Worm (Caenorhabditis elegans) whole organism, dauer: ENCODE data around the gene parp-2.

Experiments used
- unc-62 ChIP-seq: sonication (generic microtip); optimal IDR thresholded peaks from 2 replicates; lab custom pipeline; 2017; ENCODE audit warnings: missing biosample characterization, missing genetic modification reagents, missing genetic modification characterization

parp-2 gene

DNA sequence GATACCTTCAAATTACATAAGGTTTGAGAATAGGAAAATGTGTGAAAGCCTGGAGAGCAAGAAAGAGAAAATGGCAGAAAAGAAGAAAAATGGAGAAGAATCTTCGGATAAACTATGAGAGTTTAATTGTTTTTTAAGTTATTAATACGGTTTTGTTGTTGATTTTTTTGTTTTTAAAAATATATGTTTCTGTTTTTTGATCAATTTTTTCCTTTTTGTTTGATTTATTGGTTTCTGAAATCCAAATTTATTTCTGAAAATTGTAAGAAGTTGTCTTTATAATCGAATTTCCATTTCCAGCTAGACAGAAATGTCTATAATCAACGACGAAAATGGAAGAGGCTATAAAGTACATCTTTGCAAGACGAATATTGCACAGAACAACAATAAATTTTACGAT is at the start of gene parp-2:
TSS of gene parp-2 (plus strand) at position 301 of the 400 bp plus-strand sequence.
- TF ChIP-seq unc-62 (GFP tag; lab: Kevin White, UChicago): no peak

DNA sequence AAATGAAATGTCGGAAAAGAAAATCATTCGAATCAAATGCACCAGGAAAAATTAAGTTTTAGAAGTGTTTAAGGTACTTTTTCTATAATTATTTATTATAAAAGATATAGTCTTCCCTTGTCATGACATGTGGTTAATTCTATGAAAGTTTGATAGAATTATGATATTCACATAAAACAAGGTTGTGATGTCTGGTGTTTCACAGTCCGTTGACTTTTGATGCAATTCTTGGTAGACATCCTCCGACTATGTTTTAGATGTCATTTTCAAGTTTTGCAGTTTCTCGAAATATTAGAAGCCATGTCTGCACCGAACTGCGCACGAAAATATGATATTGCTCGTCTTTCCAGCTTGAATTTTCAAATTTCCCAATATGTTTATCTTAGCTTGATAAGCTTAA is 48.5 kb upstream of the parp-2 start, which contains the start of gene sra-7:
TSS of gene sra-7 (plus strand) at position 301 of the 400 bp plus-strand sequence.
- TF ChIP-seq unc-62 (GFP tag; lab: Kevin White, UChicago): no peak

DNA sequence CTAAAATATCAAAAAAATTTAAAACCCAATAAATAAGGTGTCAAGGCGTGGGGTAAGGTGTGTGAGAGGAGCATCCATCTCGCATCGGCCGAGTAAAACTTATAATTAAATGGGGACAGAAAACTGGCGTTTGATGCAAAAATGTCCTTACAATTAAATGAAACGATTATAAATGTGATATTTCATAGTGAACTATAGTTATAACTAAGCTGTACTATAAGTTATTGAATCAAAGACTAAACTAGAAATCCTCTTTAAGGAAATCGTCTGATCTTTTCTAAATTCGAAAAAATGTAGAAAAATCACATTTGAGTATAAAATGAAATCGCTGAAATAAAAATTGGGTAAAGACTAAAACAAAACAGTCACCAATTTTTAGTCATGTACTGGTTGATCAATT is 42.1 kb upstream of the parp-2 start, which contains the start of gene sra-6:
TSS of gene sra-6 (minus strand) at position 101 of the 400 bp plus-strand sequence.
- no peak for TF ChIP-seq unc-62 (GFP tag; lab: Kevin White, UChicago)

DNA sequence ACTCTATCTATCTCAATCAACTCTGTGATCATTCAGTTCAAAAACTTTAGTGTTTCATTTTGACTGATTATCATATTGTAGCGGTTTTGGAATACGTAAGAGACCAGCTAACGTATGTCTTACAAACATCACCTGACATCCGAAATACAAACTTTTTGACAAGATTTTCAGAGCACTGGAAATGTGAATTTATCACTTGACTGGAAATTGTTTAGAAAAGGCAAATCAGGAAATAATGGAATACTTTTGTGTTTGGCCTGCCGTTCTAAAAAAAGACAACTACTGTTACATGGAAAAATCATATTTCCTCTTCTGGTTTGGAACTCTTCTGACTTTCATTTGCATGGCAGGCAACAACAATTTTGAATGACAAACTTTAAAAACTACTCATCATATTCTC is 41.3 kb upstream of the parp-2 start, which contains the start of gene F35H8.12:
TSS of gene F35H8.12 (plus strand) at position 301 of the 400 bp plus-strand sequence.
- TF ChIP-seq unc-62 (GFP tag; lab: Kevin White, UChicago): no peak

DNA sequence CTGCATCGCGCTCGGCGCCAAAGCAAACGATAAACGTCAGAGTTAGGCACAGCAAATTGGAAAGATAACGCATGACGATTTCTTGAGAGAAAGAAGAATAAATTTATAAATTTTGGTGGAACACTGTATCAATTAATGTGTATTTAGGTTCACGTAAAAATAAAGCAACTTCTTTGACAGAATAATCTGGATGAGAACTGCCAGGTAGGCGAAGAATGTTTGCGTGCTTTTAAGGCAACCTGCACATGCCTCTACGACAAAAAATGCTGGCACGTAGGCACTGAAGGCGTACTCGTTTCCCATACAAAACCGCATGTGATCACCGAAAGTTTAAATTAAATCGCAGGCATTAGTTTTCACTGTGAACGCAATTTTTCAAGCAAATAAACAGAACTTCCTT is 39.7 kb upstream of the parp-2 start, which contains the start of gene F35H8.1:
TSS of gene F35H8.1 (minus strand) at position 101 of the 400 bp plus-strand sequence.
- no peak for TF ChIP-seq unc-62 (GFP tag; lab: Kevin White, UChicago)

DNA sequence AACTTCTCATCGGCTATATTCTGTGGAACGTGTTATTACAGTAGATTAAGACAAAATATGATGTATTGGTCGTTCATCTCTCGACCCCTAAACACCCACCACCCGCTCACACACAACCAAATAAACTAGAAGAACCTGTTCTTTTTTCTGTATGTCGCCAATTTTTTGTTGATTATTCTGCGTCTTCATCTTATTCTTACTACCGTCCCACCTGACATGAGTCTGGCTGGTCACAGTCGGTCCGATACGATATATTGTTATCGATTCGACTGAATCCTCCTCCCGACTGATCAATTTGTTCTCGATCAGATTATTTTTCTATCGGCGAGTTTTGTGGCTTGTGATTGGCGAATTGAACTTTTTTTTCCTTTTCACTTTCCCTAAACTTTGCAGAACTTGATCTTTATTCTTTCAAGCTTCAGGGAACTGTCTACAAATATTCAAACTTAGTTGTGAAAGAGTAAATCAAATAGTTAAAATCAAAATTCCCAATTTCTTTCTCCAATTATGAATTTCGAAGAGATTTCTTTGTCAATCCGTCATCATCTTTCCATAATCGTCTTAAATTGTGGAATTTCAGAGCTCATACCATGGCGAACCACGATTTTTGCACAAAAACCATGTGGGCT is 37.8 kb upstream of the parp-2 start, which contains the start of gene F35H8.2:
TSS of gene F35H8.2 (plus strand) at position 579 of the 629 bp plus-strand sequence.
- no peak for TF ChIP-seq unc-62 (GFP tag; lab: Kevin White, UChicago)

DNA sequence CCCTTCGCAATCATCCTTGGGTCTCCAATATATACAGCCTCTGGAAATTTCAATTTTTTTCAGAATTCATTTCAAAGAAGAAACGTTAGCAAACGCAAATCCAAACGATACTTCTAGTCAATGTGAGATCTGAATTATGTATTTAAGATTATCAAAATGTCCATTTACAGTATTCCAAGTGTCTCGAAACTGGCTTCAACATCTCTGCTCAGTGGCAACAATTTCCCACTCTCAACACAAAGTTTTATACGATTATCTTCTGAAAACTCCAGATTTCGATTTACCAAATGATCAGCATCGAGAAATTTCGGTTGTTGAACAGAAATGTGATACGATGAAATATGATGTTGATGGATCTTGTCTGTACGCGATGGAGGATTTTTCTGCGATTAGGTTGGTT is 36.3 kb upstream of the parp-2 start:
- TF ChIP-seq unc-62 (GFP tag; lab: Kevin White, UChicago): no peak

DNA sequence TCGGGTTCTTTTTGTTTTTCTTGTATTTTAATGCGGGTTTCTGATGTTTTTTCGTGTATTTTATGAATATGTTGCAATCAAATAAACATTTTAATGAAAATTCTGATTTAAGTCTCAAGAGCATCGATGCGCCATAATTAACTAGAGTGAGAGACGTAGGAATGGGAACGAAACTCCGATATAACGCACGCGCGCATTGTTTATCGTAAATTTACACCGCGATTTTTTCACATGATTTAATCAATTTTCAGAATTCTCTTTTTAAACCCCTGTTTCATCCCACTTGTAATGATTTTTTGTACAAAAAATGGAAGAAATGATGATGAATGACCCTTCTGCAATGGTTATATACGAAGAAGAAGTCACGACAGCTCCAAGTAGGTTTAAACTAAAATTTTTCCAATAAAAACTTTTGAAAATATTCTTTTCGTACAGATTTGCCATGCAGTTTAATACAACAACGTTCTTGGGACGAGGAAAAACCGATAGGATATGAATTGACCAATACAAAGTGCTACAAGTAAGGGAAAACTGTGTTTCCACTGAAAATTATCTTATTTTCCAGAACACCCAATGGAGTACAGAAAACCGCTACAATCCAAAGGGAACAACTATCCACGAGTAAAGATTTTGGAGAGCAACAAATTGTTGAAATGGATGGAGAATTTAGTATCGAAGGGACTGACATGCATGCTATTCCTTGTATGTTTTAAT is 35.2 kb upstream of the parp-2 start, which contains the start of gene zfp-2:
TSS of gene zfp-2 (plus strand) at position 214 of the 714 bp plus-strand sequence.
- no peak for TF ChIP-seq unc-62 (GFP tag; lab: Kevin White, UChicago)

DNA sequence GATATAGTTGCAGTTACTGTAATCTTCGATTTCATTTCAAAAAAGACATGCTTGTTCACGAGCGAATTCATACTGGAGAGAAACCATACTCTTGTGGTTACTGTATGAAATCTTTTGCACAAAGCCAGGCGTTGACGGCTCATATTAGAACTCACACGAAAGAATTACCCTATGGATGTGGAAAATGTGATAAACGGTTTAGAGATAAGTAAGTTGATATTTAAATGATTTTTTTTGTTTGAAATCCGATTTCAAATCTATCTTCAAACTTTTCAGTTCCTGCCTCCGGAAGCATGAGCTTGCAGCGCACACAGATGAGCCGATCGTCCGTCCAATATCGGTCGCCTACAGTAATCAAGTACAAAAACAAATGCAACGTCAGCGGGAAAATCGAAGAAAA is 33.9 kb upstream of the parp-2 start:
- no peak for TF ChIP-seq unc-62 (GFP tag; lab: Kevin White, UChicago)

DNA sequence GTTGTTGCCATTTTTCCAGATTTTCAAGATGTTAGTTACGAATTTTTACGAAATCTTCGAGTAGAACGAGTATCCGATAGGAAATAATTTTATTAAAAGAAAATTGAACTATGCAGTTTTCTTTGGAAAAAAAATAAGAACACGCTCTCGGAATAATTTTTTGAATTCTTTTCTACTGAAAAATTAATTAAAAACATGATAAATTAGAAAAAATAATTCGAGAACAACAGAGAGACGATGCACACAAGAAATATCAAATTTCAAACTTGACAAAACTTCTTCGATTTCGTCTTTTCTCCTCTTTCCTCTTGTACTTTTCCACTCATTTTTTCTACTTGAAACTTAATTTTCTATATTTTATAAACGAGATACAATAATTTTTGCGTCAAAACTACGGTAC is 32.9 kb upstream of the parp-2 start, which contains the start of gene F35H8.4:
TSS of gene F35H8.4 (minus strand) at position 101 of the 400 bp plus-strand sequence.
- TF ChIP-seq unc-62 (GFP tag; lab: Kevin White, UChicago): no peak

DNA sequence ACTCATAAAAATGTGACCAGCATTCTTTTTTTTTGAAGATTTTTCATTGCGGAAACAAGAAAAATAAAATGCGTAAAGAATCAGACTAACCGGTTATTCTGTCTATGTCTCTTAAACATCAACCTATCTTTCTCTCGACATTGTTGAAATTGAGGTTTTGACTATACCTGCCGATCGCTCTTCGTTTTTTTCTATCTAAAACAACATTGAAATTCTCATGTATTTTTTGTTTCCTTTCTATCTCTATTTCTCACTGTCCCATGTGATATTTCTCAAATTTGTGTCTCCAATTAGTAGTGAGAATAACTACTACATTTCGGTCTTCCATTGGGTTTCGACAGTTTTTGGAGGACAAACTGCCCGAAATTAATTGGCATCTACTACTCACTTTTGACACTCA is 31.9 kb upstream of the parp-2 start:
- TF ChIP-seq unc-62 (GFP tag; lab: Kevin White, UChicago): no peak

DNA sequence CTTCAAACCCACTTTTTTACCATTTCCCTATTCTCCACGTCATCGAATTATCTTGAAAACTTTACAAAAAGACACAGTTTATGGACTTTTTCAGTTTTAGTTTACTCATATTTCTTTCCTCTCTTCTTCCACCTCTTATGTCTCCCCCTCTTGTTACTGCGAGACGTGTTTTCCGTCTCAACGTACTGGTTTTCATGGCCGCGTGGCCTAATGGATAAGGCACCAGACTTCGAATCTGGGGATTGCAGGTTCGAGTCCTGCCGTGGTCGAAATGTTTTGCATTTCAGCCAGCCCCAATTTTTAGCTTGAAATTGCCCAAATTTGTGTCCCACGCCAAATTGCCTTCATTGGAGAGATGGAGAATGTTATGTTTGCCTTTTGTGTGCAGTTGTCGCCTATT is 26.8 kb upstream of the parp-2 start:
- TF ChIP-seq unc-62 (GFP tag; lab: Kevin White, UChicago): no peak

DNA sequence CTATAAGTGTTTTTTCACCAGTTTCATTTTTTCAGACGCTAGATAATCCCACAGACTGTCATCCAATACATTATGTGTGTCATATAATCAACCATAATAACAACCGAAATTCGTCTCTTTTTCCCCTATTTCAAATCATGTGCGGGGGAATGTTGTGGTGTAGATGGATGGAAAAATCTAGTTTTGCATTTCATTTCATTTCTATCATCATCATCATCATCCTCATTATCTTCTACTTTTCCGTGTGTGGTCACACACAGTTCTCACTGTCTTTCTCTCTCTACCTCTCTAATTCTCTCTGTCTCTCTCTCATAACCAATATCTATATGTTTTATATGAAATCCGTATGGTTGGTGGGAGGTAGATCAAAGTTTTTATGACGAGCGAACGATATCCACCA is 19.4 kb upstream of the parp-2 start:
- TF ChIP-seq unc-62 (GFP tag; lab: Kevin White, UChicago): no peak

DNA sequence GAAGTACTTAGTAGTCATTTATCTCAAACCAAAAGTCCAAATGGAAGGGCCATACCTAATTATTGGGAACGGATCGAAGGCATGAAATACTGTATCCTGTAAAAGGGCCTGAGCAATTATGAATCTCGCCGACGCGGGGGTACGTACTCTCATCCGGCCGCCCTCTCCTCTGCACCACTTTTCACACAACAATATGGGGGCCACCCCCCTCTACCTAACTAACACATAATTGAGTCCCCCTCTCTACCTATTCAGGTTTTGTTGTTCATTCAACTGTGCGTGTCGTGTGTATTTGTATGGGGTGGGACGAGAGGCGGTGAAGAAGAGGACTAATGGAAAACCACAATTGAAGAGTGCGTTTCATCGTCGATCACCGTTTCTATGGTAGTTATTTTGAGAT is 18.4 kb upstream of the parp-2 start:
- no peak for TF ChIP-seq unc-62 (GFP tag; lab: Kevin White, UChicago)

DNA sequence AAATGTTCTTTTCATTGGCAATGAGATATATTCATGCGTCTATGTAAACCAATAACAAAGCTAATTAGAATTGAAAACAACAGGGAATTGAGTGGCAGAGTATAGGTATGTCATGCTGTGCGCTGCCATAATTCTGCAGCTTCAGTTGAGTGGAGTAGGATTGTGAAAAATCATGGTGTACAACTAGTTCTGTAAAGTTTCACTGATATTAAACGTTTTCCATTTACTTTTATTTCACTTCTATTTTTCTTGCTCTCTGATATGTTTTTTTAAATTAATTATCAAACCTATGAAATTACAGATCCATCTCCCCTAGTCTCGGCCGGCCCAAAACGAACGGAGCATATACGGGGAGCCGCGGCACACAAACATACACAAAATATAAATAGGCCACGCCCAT is 17.2 kb upstream of the parp-2 start, which contains the start of gene exc-7:
TSS of gene exc-7 (plus strand) at position 301 of the 400 bp plus-strand sequence.
- no peak for TF ChIP-seq unc-62 (GFP tag; lab: Kevin White, UChicago)

DNA sequence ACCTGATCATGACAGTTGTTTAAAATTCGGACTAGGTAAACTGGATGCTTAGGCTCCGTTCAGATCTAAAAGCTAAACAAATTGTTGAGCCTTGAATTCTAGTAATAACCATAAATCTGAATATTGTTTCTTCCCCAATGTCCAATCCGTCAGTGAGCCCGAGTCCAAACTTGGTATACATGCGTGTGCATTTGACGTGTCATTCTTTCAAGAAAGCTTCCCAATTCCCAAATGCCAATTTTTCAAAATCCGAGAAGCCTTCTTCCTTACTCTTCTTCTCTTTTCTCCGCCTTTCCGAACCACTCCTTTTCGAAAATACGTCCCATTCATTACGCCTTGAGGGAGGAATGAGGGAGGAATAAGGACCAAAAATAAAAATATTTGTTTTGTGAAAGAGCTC is 16.1 kb upstream of the parp-2 start:
- TF ChIP-seq unc-62 (GFP tag; lab: Kevin White, UChicago): no peak
